Worm (Caenorhabditis elegans) whole organism, midembryonic: ENCODE results near the gene E02H9.9.
"Not testable (repeated sequence)": the region's sequence is repeated elsewhere in the genome, so short reads cannot be mapped to it uniquely, and the experiment has no call there.

Experiments used
- T22C8.4 ChIP-seq: fragments of 200-800 bp; sonication (Bioruptor generic); IDR thresholded peaks from 2 replicates; pipeline ENCODE4 v1.3.6; 2022; ENCODE audit warnings: missing genetic modification characterization, missing compliant biosample characterization
- cog-1 ChIP-seq: sonication (generic microtip); optimal IDR thresholded peaks from 2 replicates; lab custom pipeline; 2016; ENCODE audit warnings: missing genetic modification characterization, missing compliant biosample characterization
- flt-1 ChIP-seq: fragments of 200-800 bp; sonication (Bioruptor generic); IDR thresholded peaks from 2 replicates; pipeline ENCODE4 v1.3.6; 2022; ENCODE audit warnings: missing genetic modification characterization, missing compliant biosample characterization
- klf-2 ChIP-seq: fragments of 200-800 bp; sonication (Bioruptor generic); conservative IDR thresholded peaks from 2 replicates; pipeline ENCODE4 v1.3.6; 2022; ENCODE audit warnings: missing genetic modification reagents, missing genetic modification characterization, missing compliant biosample characterization
- med-1 ChIP-seq: sonication (generic microtip); optimal IDR thresholded peaks from 2 replicates; lab custom pipeline; 2017; ENCODE audit warnings: missing genetic modification characterization, mild to moderate bottlenecking, missing compliant biosample characterization, antibody characterized with exemption, missing genetic modification reagents; ENCODE audit not compliant: insufficient read depth
- ztf-29 ChIP-seq: fragments of 200-800 bp; sonication (Bioruptor generic); IDR thresholded peaks from 2 replicates; pipeline ENCODE4 v1.3.6; 2022; ENCODE audit warnings: missing genetic modification reagents, missing genetic modification characterization, missing compliant biosample characterization

DNA sequence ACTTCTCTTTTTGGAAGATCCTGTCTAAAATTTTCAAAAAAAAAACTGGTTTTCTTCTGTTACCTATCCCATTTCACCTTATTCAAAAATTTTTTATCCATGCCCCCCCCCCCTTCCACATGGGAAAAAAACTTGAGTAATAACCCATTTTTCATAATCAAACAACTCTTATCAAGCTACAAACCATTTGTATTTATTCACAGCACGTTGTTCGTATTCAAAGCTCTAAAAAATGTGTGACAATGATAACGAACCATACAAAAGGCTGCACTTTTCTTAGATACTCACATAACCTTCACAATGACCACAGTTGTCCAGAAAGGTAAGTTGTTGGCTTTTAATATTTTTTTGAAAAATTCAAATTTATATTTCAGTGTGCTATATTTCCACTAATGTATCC is 32.3 kb downstream of the E02H9.9 start, which contains the start of gene E02H9.6:
- TF ChIP-seq klf-2 (GFP tag; lab: Robert Waterston, UW); T22C8.4; flt-1 (GFP tag; lab: Robert Waterston, UW); med-1 (GFP tag; lab: Kevin White, UChicago); ztf-29 (GFP tag; lab: Robert Waterston, UW); cog-1 (tag; lab: Kevin White, UChicago): not testable (repeated sequence)
